Fruit fly (Drosophila melanogaster) whole organism, embryonic: ENCODE measurements around the gene CG11279.
A peak's percentile ranks its signal among the peaks of the same experiment; 100 is the strongest.

Experiments used
- CG11504 ChIP-seq: fragments of 200-800 bp; sonication (Bioruptor generic); optimal IDR thresholded peaks from 3 replicates; lab custom pipeline; 2019; ENCODE audit warnings: missing biosample characterization, mild to moderate bottlenecking, missing genetic modification characterization, moderate library complexity
- CG12071 ChIP-seq: fragments of 200-800 bp; sonication (Bioruptor generic); optimal IDR thresholded peaks from 3 replicates; lab custom pipeline; 2018; ENCODE audit warnings: missing biosample characterization, mild to moderate bottlenecking, missing genetic modification characterization
- CG15011 ChIP-seq: fragments of 200-800 bp; sonication (Bioruptor generic); optimal IDR thresholded peaks from 3 replicates; lab custom pipeline; 2018; ENCODE audit warnings: missing biosample characterization, mild to moderate bottlenecking, missing genetic modification characterization
- CG16815 ChIP-seq: fragments of 200-800 bp; sonication (Bioruptor generic); optimal IDR thresholded peaks from 3 replicates; lab custom pipeline; 2017; ENCODE audit warnings: missing biosample characterization, mild to moderate bottlenecking, missing genetic modification characterization
- CG18599 ChIP-seq: fragments of 200-800 bp; sonication (Bioruptor generic); optimal IDR thresholded peaks from 3 replicates; lab custom pipeline; 2017; ENCODE audit warnings: missing biosample characterization, missing genetic modification characterization, mild to moderate bottlenecking, moderate library complexity, missing genetic modification reagents
- CG2678 ChIP-seq: fragments of 200-800 bp; sonication (Bioruptor generic); optimal IDR thresholded peaks from 3 replicates; lab custom pipeline; 2019; ENCODE audit warnings: missing biosample characterization, mild to moderate bottlenecking, missing genetic modification characterization, moderate library complexity
- CG30020 ChIP-seq: fragments of 200-800 bp; optimal IDR thresholded peaks from 2 replicates; lab custom pipeline; 2019; ENCODE audit warnings: missing biosample characterization, mild to moderate bottlenecking, missing genetic modification characterization, moderate library complexity
- CG31224 ChIP-seq: fragments of 200-800 bp; sonication (Bioruptor generic); IDR thresholded peaks from 2 replicates; pipeline ENCODE4 v1.3.6; 2022; ENCODE audit warnings: missing biosample characterization, missing genetic modification characterization
- CG31388 ChIP-seq: fragments of 200-800 bp; sonication (Bioruptor generic); optimal IDR thresholded peaks from 2 replicates; lab custom pipeline; 2016; ENCODE audit warnings: missing biosample characterization, missing genetic modification characterization
- CG3838 ChIP-seq: fragments of 200-800 bp; sonication (Bioruptor generic); optimal IDR thresholded peaks from 3 replicates; lab custom pipeline; 2016; ENCODE audit warnings: missing biosample characterization, missing genetic modification characterization
- CG4404 ChIP-seq: fragments of 200-800 bp; sonication (Bioruptor generic); IDR thresholded peaks from 2 replicates; pipeline ENCODE4 v1.3.6; 2022; ENCODE audit warnings: missing biosample characterization, missing genetic modification characterization
- CG5953 ChIP-seq: fragments of 200-800 bp; sonication (Bioruptor generic); IDR thresholded peaks from 2 replicates; pipeline ENCODE4 v1.3.6; 2022; ENCODE audit warnings: missing biosample characterization, missing genetic modification characterization
- CG6272 ChIP-seq: fragments of 200-800 bp; sonication (Bioruptor generic); IDR thresholded peaks from 2 replicates; pipeline ENCODE4 v1.3.6; 2022; ENCODE audit warnings: missing biosample characterization, missing genetic modification characterization
- CG6689 ChIP-seq: fragments of 200-800 bp; sonication (Bioruptor generic); IDR thresholded peaks from 2 replicates; pipeline ENCODE4 v1.3.6; 2022; ENCODE audit warnings: missing biosample characterization, missing genetic modification characterization
- CG7963 ChIP-seq: fragments of 200-800 bp; sonication (Bioruptor generic); IDR thresholded peaks from 3 replicates; pipeline ENCODE4 v1.3.6; 2022; ENCODE audit warnings: missing biosample characterization, missing genetic modification characterization; ENCODE audit not compliant: partially characterized antibody
- CG8765 ChIP-seq: fragments of 200-800 bp; sonication (Bioruptor generic); IDR thresholded peaks from 2 replicates; pipeline ENCODE4 v1.3.6; 2022; ENCODE audit warnings: missing biosample characterization, missing genetic modification characterization
- D ChIP-seq, 2 experiments: fragments of 200-800 bp in 1 of 2; fragments of >200 bp in 1 of 2; sonication (Bioruptor generic) in 1 of 2; optimal IDR thresholded peaks; 2 replicates in 1 of 2; 3 replicates in 1 of 2; lab custom pipeline; 2017; ENCODE audit warnings: mild to moderate bottlenecking in 1 of 2, missing biosample characterization in 1 of 2, missing genetic modification characterization in 1 of 2, missing genetic modification reagents in 1 of 2
- D19B ChIP-seq: fragments of 200-800 bp; sonication (Bioruptor generic); optimal IDR thresholded peaks from 2 replicates; lab custom pipeline; 2017; ENCODE audit warnings: missing biosample characterization, mild to moderate bottlenecking, missing genetic modification characterization
- Dfd ChIP-seq, 2 experiments: fragments of >200 bp; optimal IDR thresholded peaks; 2 replicates each; lab custom pipeline; 2017; ENCODE audit warnings: missing biosample characterization in 2 of 2, missing genetic modification characterization in 2 of 2
- Doc3 ChIP-seq: fragments of 200-800 bp; sonication (Bioruptor generic); IDR thresholded peaks from 3 replicates; pipeline ENCODE4 v1.3.6; 2022; ENCODE audit warnings: missing biosample characterization, missing genetic modification characterization; ENCODE audit not compliant: partially characterized antibody
- Drgx ChIP-seq: fragments of 200-800 bp; sonication (Bioruptor generic); IDR thresholded peaks from 2 replicates; pipeline ENCODE4 v1.3.6; 2022; ENCODE audit warnings: missing biosample characterization, missing genetic modification characterization
- ERR ChIP-seq: fragments of 200-800 bp; sonication (Bioruptor generic); optimal IDR thresholded peaks from 2 replicates; lab custom pipeline; 2016; ENCODE audit warnings: missing biosample characterization, missing genetic modification characterization
- HLH3B ChIP-seq: fragments of 200-800 bp; sonication (Bioruptor generic); IDR thresholded peaks from 2 replicates; pipeline ENCODE4 v1.3.6; 2022; ENCODE audit warnings: missing biosample characterization, missing genetic modification characterization
- HLHmδ ChIP-seq: fragments of 200-800 bp; sonication (Bioruptor generic); optimal IDR thresholded peaks from 2 replicates; lab custom pipeline; 2018; ENCODE audit warnings: missing biosample characterization, mild to moderate bottlenecking, missing genetic modification characterization, moderate library complexity
- Hmx ChIP-seq: fragments of 200-800 bp; sonication (Bioruptor generic); optimal IDR thresholded peaks from 2 replicates; lab custom pipeline; 2016; ENCODE audit warnings: missing biosample characterization, missing genetic modification characterization
- Hr39 ChIP-seq: fragments of >200 bp; optimal IDR thresholded peaks from 2 replicates; lab custom pipeline; 2017
- Lim3 ChIP-seq: fragments of 200-800 bp; sonication (Bioruptor generic); IDR thresholded peaks from 2 replicates; pipeline ENCODE4 v1.3.6; 2022; ENCODE audit warnings: missing biosample characterization, missing genetic modification characterization
- Lpt ChIP-seq: fragments of >200 bp; optimal IDR thresholded peaks from 2 replicates; lab custom pipeline; 2018; ENCODE audit warnings: missing biosample characterization, missing genetic modification characterization
- Med ChIP-seq: fragments of 200-800 bp; sonication (Bioruptor generic); peaks from one replicate; lab custom pipeline; 2016; ENCODE audit warnings: missing biosample characterization, missing genetic modification characterization, mild to moderate bottlenecking, inconsistent platforms, moderate library complexity
- Nf-YC ChIP-seq: fragments of 200-800 bp; optimal IDR thresholded peaks from 3 replicates; lab custom pipeline; 2019; ENCODE audit warnings: missing biosample characterization, mild to moderate bottlenecking, missing genetic modification characterization, moderate library complexity
- Rfx ChIP-seq: fragments of 200-800 bp; sonication (Bioruptor generic); IDR thresholded peaks from 2 replicates; pipeline ENCODE4 v1.3.6; 2022; ENCODE audit warnings: missing biosample characterization, missing genetic modification characterization
- Rx ChIP-seq: fragments of 200-800 bp; sonication (Bioruptor generic); IDR thresholded peaks from 2 replicates; pipeline ENCODE4 v1.3.6; 2022; ENCODE audit warnings: missing biosample characterization, missing genetic modification characterization
- TFAM ChIP-seq: fragments of 200-800 bp; sonication (Bioruptor generic); optimal IDR thresholded peaks from 2 replicates; lab custom pipeline; 2017; ENCODE audit warnings: missing biosample characterization, missing genetic modification characterization, inconsistent platforms
- ara ChIP-seq: fragments of 200-800 bp; sonication (Bioruptor generic); IDR thresholded peaks from 2 replicates; pipeline ENCODE4 v1.3.6; 2022; ENCODE audit warnings: missing biosample characterization, missing genetic modification characterization
- ash1 ChIP-seq: fragments of 200-800 bp; sonication (Bioruptor generic); optimal IDR thresholded peaks from 2 replicates; lab custom pipeline; 2018; ENCODE audit warnings: missing biosample characterization, mild to moderate bottlenecking, missing genetic modification characterization
- danr ChIP-seq: fragments of 200-800 bp; sonication (Bioruptor generic); IDR thresholded peaks from 2 replicates; pipeline ENCODE4 v1.3.6; 2022; ENCODE audit warnings: missing biosample characterization, missing genetic modification characterization
- esg ChIP-seq: fragments of 200-800 bp; sonication (Bioruptor generic); conservative IDR thresholded peaks from 2 replicates; pipeline ENCODE4 v1.3.6; 2022; ENCODE audit warnings: missing biosample characterization, missing genetic modification characterization
- eve ChIP-seq, 2 experiments: fragments of >200 bp; optimal IDR thresholded peaks; 2 replicates each; lab custom pipeline; 2017; ENCODE audit warnings: missing biosample characterization in 2 of 2, missing genetic modification characterization in 2 of 2
- eyg ChIP-seq: fragments of 200-800 bp; sonication (Bioruptor generic); optimal IDR thresholded peaks from 3 replicates; lab custom pipeline; 2016; ENCODE audit warnings: missing biosample characterization, missing genetic modification characterization
- gsb ChIP-seq: fragments of 200-800 bp; sonication (Bioruptor generic); IDR thresholded peaks from 2 replicates; pipeline ENCODE4 v1.3.6; 2022; ENCODE audit warnings: missing biosample characterization, missing genetic modification characterization
- hbn ChIP-seq: fragments of 200-800 bp; sonication (Bioruptor generic); IDR thresholded peaks from 2 replicates; pipeline ENCODE4 v1.3.6; 2022; ENCODE audit warnings: missing biosample characterization, missing genetic modification characterization; ENCODE audit not compliant: partially characterized antibody
- knrl ChIP-seq: fragments of 200-800 bp; sonication (Bioruptor generic); IDR thresholded peaks from 3 replicates; pipeline ENCODE4 v1.3.6; 2022; ENCODE audit warnings: missing biosample characterization, missing genetic modification characterization; ENCODE audit not compliant: partially characterized antibody
- scrt ChIP-seq: fragments of 200-800 bp; sonication (Bioruptor generic); optimal IDR thresholded peaks from 2 replicates; lab custom pipeline; 2018; ENCODE audit warnings: missing biosample characterization, mild to moderate bottlenecking, missing genetic modification characterization, moderate library complexity
- ssp ChIP-seq: fragments of 200-800 bp; sonication (Bioruptor generic); IDR thresholded peaks from 2 replicates; pipeline ENCODE4 v1.3.6; 2022; ENCODE audit warnings: missing biosample characterization, missing genetic modification characterization
- stwl ChIP-seq: fragments of 200-800 bp; sonication (Bioruptor generic); optimal IDR thresholded peaks from 3 replicates; lab custom pipeline; 2018; ENCODE audit warnings: missing biosample characterization, mild to moderate bottlenecking, missing genetic modification characterization, moderate library complexity
- tio ChIP-seq: fragments of 200-800 bp; sonication (Bioruptor generic); optimal IDR thresholded peaks from 2 replicates; lab custom pipeline; 2017; ENCODE audit warnings: missing biosample characterization, missing genetic modification characterization, inconsistent platforms
- tx ChIP-seq: fragments of 200-800 bp; sonication (Bioruptor generic); optimal IDR thresholded peaks from 2 replicates; lab custom pipeline; 2016; ENCODE audit warnings: missing biosample characterization, missing genetic modification characterization
- unc-4 ChIP-seq: fragments of 200-800 bp; sonication (Bioruptor generic); IDR thresholded peaks from 2 replicates; pipeline ENCODE4 v1.3.6; 2022; ENCODE audit warnings: missing biosample characterization, missing genetic modification characterization; ENCODE audit not compliant: partially characterized antibody
- zen ChIP-seq: fragments of 200-800 bp; sonication (Bioruptor generic); optimal IDR thresholded peaks from 3 replicates; lab custom pipeline; 2018; ENCODE audit warnings: missing biosample characterization, mild to moderate bottlenecking, missing genetic modification characterization, moderate library complexity

CG11279 gene

dm6 chr3L:13041292-13042067, 5.3 kb upstream of the CG11279 start, which contains the start of gene RpS4 (continued):
- TF ChIP-seq gsb (GFP tag; lab: Robert Waterston, UW): peak; percentile 71
- TF ChIP-seq ara (GFP tag; lab: Robert Waterston, UW): peak; percentile 77
- peak; percentile 49 for TF ChIP-seq Drgx (GFP tag; lab: Robert Waterston, UW)
- 0 out of 2 replicates have a peak, but pooled peaks have one; percentile 51 for TF ChIP-seq Lim3 (GFP tag; lab: Robert Waterston, UW)
- TF ChIP-seq CG2678 (tag; lab: Kevin White, UChicago): peak; percentile 78
- TF ChIP-seq D (optimal IDR thresholded peaks at IDR 0.05; lab: Kevin White, UChicago): no peak
- peak; percentile 78 for TF ChIP-seq D (GFP tag; optimal IDR thresholded peaks at IDR 0.05; lab: Kevin White, UChicago)
- TF ChIP-seq Doc3 (GFP tag; lab: Robert Waterston, UW): no peak
- peak; percentile 74 for TF ChIP-seq CG11504 (tag; lab: Kevin White, UChicago)
- no peak for TF ChIP-seq Hmx (GFP tag; lab: Kevin White, UChicago)
- no peak for TF ChIP-seq Dfd (GFP tag; optimal IDR thresholded peaks at IDR 0.05; lab: Kevin White, UChicago)
- TF ChIP-seq CG31388: peak; percentile 4
- TF ChIP-seq ERR (GFP tag; lab: Kevin White, UChicago): peak; percentile 76
- peak; percentile 46; the same call in 1 of the 3 replicates for TF ChIP-seq knrl (GFP tag; lab: Robert Waterston, UW)
- TF ChIP-seq zen: peak; percentile 80
- no peak for TF ChIP-seq CG7963 (GFP tag; lab: Robert Waterston, UW)
- TF ChIP-seq D19B (GFP tag; lab: Kevin White, UChicago): peak; percentile 72
- TF ChIP-seq stwl (tag; lab: Kevin White, UChicago): peak; percentile 69
- TF ChIP-seq Nf-YC: peak; percentile 70
- peak; percentile 40 for TF ChIP-seq esg (GFP tag; lab: Robert Waterston, UW)
- TF ChIP-seq danr: peak; percentile 42; the same call in 1 of the 2 replicates
- no peak for TF ChIP-seq Hr39
- TF ChIP-seq TFAM (GFP tag; lab: Kevin White, UChicago): peak; percentile 63
- TF ChIP-seq HLHmδ: peak; percentile 100
- peak; percentile 36 for TF ChIP-seq tx (GFP tag; lab: Kevin White, UChicago)
- TF ChIP-seq CG15011: peak; percentile 87
- TF ChIP-seq eve (GFP tag; optimal IDR thresholded peaks at IDR 0.05; lab: Kevin White, UChicago): no peak
- TF ChIP-seq tio: no peak
- TF ChIP-seq CG6689 (GFP tag; lab: Robert Waterston, UW): peak; percentile 65
- TF ChIP-seq eyg: peak; percentile 92
- TF ChIP-seq CG5953 (GFP tag; lab: Robert Waterston, UW): peak; percentile 83
- peak; percentile 62; the same call in 1 of the 2 replicates for TF ChIP-seq CG8765
- peak; percentile 79 for TF ChIP-seq HLH3B (GFP tag; lab: Robert Waterston, UW)
- TF ChIP-seq hbn (GFP tag; lab: Robert Waterston, UW): 0 out of 2 replicates have a peak, but pooled peaks have one; percentile 14
- TF ChIP-seq scrt (GFP tag; lab: Kevin White, UChicago): peak; percentile 92
- TF ChIP-seq CG12071 (GFP tag; lab: Kevin White, UChicago): peak; percentile 98
- peak; percentile 50 for TF ChIP-seq CG30020
- peak; percentile 60 for TF ChIP-seq CG16815 (GFP tag; lab: Kevin White, UChicago)
- peak; percentile 76 for TF ChIP-seq CG6272 (GFP tag; lab: Robert Waterston, UW)
- TF ChIP-seq CG3838: peak; percentile 30
- TF ChIP-seq Lpt (GFP tag; lab: Kevin White, UChicago): no peak
- TF ChIP-seq Rx (GFP tag; lab: Robert Waterston, UW): peak; percentile 85
- TF ChIP-seq Med: peak; percentile 99
- peak; percentile 97 for TF ChIP-seq ash1 (GFP tag; lab: Kevin White, UChicago)
- no peak for TF ChIP-seq unc-4 (GFP tag; lab: Robert Waterston, UW)
- TF ChIP-seq CG31224 (GFP tag; lab: Robert Waterston, UW): peak; percentile 64; the same call in 1 of the 2 replicates
- TF ChIP-seq ssp (GFP tag; lab: Robert Waterston, UW): peak; percentile 91
- TF ChIP-seq Rfx (GFP tag; lab: Robert Waterston, UW): peak; percentile 93
- TF ChIP-seq CG18599 (GFP tag; lab: Kevin White, UChicago): peak; percentile 90
- peak; percentile 60 for TF ChIP-seq CG4404 (GFP tag; lab: Robert Waterston, UW)
